Fruit fly (Drosophila melanogaster): ENCODE data around the gene Ent3.

DNA sequence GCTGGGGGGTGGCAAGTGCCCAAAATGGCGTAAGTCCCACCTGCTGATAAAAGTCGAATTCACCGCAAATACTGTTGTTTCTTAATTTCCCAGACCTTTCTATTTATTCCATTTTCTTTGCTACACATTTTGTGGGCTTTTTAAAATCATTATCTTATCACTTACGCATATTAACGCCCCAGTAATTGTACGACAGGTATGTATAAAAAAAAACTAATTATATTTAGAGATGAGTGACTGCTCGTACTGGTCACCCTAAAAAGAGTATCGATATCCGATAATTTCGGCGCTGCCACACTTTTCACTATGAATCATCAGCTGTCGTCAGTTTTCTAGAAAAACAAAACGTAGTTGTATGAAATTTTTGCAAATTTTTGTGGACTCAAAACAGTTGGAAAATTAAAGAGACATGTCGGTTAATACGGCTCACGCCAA, 3.6 kb upstream of the Ent3 start, which contains the start of the genes CG10948 and Wbp2:
- no peak for TF ChIP-seq Myc (optimal IDR thresholded peaks at IDR 0.05)
- TF ChIP-seq Hnf4 (GFP tag; optimal IDR thresholded peaks at IDR 0.05): peak; percentile 64
- TF ChIP-seq Vsx2 (GFP tag; optimal IDR thresholded peaks at IDR 0.05; ENCODE audit: partially characterized antibody): peak; percentile 48
- TF ChIP-seq pan (optimal IDR thresholded peaks at IDR 0.05): no peak
- TF ChIP-seq lola (GFP tag; optimal IDR thresholded peaks at IDR 0.05): no peak
- no peak for TF ChIP-seq GATAd (GFP tag; optimal IDR thresholded peaks at IDR 0.05)
- TF ChIP-seq tai (GFP tag; optimal IDR thresholded peaks at IDR 0.05): no peak
- peak; percentile 90 for TF ChIP-seq psq (GFP tag; optimal IDR thresholded peaks at IDR 0.05)
- TF ChIP-seq Abd-B (GFP tag; optimal IDR thresholded peaks at IDR 0.05): no peak
- no peak for TF ChIP-seq usp (GFP tag; optimal IDR thresholded peaks at IDR 0.05)
- TF ChIP-seq Dfd (GFP tag; optimal IDR thresholded peaks at IDR 0.05): no peak
- TF ChIP-seq woc (GFP tag; optimal IDR thresholded peaks at IDR 0.05): no peak
- no peak for TF ChIP-seq h (GFP tag; optimal IDR thresholded peaks at IDR 0.05)
- TF ChIP-seq N (GFP tag; optimal IDR thresholded peaks at IDR 0.05): no peak
